Worm (Caenorhabditis elegans): Measurements from ENCODE around the gene C34D4.2.

DNA sequence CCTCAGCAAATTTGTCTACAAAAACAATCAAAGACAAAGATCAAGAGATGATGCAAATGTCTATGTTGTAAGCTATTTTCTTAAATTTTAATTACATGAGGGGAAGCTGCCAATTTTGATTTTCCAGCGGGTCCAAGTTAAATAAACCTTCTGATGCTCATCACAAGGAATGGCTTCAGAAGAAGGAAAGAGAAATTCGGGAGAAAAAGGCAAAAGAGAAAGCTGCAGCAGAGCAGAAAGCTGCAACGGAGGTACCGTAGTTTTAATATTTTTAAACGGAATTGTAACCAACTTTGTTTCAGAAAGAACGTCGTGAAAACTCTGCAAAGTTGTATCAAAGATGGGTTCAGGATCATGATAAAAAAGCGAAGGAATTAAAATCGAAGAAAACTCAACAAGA is 3.7 kb downstream of the C34D4.2 start:
- TF ChIP-seq ceh-31 (tag; optimal IDR thresholded peaks at IDR 0.05) (no peak), elt-2 (tag; optimal IDR thresholded peaks at IDR 0.05) (no peak), nhr-11 (tag; optimal IDR thresholded peaks at IDR 0.05) (no peak), dve-1 (tag; optimal IDR thresholded peaks at IDR 0.05) (no peak), elt-4 (tag; optimal IDR thresholded peaks at IDR 0.05) (no peak)

Data from whole organism, late embryonic.